Fruit fly (Drosophila melanogaster): Measurements from ENCODE around the gene Trp1.

The Trp1 gene

dm6 chr2L:10009800-10010658, 848 bp downstream of the Trp1 start (continued):
- TF ChIP-seq Nf-YC (tag; optimal IDR thresholded peaks at IDR 0.05), result peak; percentile 84
- TF ChIP-seq dimm (GFP tag; IDR thresholded peaks at IDR 0.05), result peak; percentile 94
- TF ChIP-seq Aef1 (GFP tag; IDR thresholded peaks at IDR 0.05), result peak; percentile 97
- peak; percentile 89 for TF ChIP-seq CG14710 (tag; optimal IDR thresholded peaks at IDR 0.05)
- TF ChIP-seq CG13123 (GFP tag; optimal IDR thresholded peaks at IDR 0.05), result peak; percentile 93
- peak; percentile 91 for TF ChIP-seq CG8290 (GFP tag; optimal IDR thresholded peaks at IDR 0.05)
- peak in 1 of 2 experiments; percentile 100 for TF ChIP-seq CG8290 (tag; optimal IDR thresholded peaks at IDR 0.05)
- TF ChIP-seq kah (GFP tag; optimal IDR thresholded peaks at IDR 0.05), result peak; percentile 84
- peak; percentile 92 for TF ChIP-seq CG11723 (GFP tag; optimal IDR thresholded peaks at IDR 0.05)
- peak; percentile 96 for TF ChIP-seq ara (GFP tag; IDR thresholded peaks at IDR 0.05)
- TF ChIP-seq CG30431 (GFP tag; optimal IDR thresholded peaks at IDR 0.05), result peak; percentile 96
- peak; percentile 96 for TF ChIP-seq CG34376 (GFP tag; optimal IDR thresholded peaks at IDR 0.05)
- no peak for TF ChIP-seq hkb (optimal IDR thresholded peaks at IDR 0.05)
- peak; percentile 97 for TF ChIP-seq hkb (GFP tag; IDR thresholded peaks at IDR 0.05)
- TF ChIP-seq CG18262 (tag; optimal IDR thresholded peaks at IDR 0.05), result peak; percentile 94
- peak; percentile 100 for TF ChIP-seq Med (GFP tag)
- peak; percentile 95 for TF ChIP-seq Awh (GFP tag; IDR thresholded peaks at IDR 0.05)
- peak; percentile 97 for TF ChIP-seq CrebB (tag; optimal IDR thresholded peaks at IDR 0.05)
- peak; percentile 35 for TF ChIP-seq pfk (GFP tag; optimal IDR thresholded peaks at IDR 0.05)
- TF ChIP-seq CG13775 (GFP tag; optimal IDR thresholded peaks at IDR 0.05), result peak; percentile 92
- TF ChIP-seq CG6854 (GFP tag; optimal IDR thresholded peaks at IDR 0.05), result peak; percentile 91
- peak; percentile 95 for TF ChIP-seq CG10654 (GFP tag; optimal IDR thresholded peaks at IDR 0.05)
- TF ChIP-seq Ssrp (tag; optimal IDR thresholded peaks at IDR 0.05), result peak; percentile 91
- no peak for TF ChIP-seq CG15479 (GFP tag; optimal IDR thresholded peaks at IDR 0.05)
- TF ChIP-seq CG7987 (GFP tag; optimal IDR thresholded peaks at IDR 0.05), result peak; percentile 95
- peak; percentile 68 for TF ChIP-seq pros (GFP tag; optimal IDR thresholded peaks at IDR 0.05)
- TF ChIP-seq Meics (GFP tag; optimal IDR thresholded peaks at IDR 0.05), result peak; percentile 97
- TF ChIP-seq CTCF (GFP tag; optimal IDR thresholded peaks at IDR 0.05), result peak; percentile 49
- TF ChIP-seq CG9876 (GFP tag; optimal IDR thresholded peaks at IDR 0.05), result peak; percentile 98
- TF ChIP-seq CoRest (tag; optimal IDR thresholded peaks at IDR 0.05), result peak; percentile 97
- no peak for TF ChIP-seq Dfd (GFP tag; optimal IDR thresholded peaks at IDR 0.05)
- TF ChIP-seq CG4854 (GFP tag; optimal IDR thresholded peaks at IDR 0.05), result peak; percentile 95
- TF ChIP-seq Nf-YB (GFP tag; optimal IDR thresholded peaks at IDR 0.05), result peak; percentile 80
- TF ChIP-seq H15 (GFP tag; IDR thresholded peaks at IDR 0.05), result peak; percentile 97
- TF ChIP-seq tap (tag; optimal IDR thresholded peaks at IDR 0.05), result peak; percentile 93
- no peak for TF ChIP-seq mld (GFP tag; IDR thresholded peaks at IDR 0.05; ENCODE audit: partially characterized antibody)
- TF ChIP-seq Sox100B (GFP tag; optimal IDR thresholded peaks at IDR 0.05), result peak; percentile 89
- TF ChIP-seq CG15696 (tag; optimal IDR thresholded peaks at IDR 0.05), result peak; percentile 90
- peak; percentile 93 for TF ChIP-seq CG31224 (GFP tag; IDR thresholded peaks at IDR 0.05)
- TF ChIP-seq Gug (GFP tag; IDR thresholded peaks at IDR 0.05), result peak; percentile 98
- TF ChIP-seq Dp (GFP tag; optimal IDR thresholded peaks at IDR 0.05), result peak; percentile 14
- TF ChIP-seq fd3F (GFP tag; optimal IDR thresholded peaks at IDR 0.05), result peak; percentile 96
- peak; percentile 93 for TF ChIP-seq croc (GFP tag; conservative IDR thresholded peaks at IDR 0.05)
- peak; percentile 99 for TF ChIP-seq CG32532 (GFP tag; IDR thresholded peaks at IDR 0.05)
- no peak for TF ChIP-seq Opbp (GFP tag; IDR thresholded peaks at IDR 0.05; ENCODE audit: partially characterized antibody)
- peak; percentile 99 for TF ChIP-seq CG9932 (GFP tag; IDR thresholded peaks at IDR 0.05)
- no peak for TF ChIP-seq CG6791 (GFP tag; IDR thresholded peaks at IDR 0.05; ENCODE audit: partially characterized antibody)
- TF ChIP-seq CG9797 (GFP tag; optimal IDR thresholded peaks at IDR 0.05), result peak; percentile 27
- peak; percentile 92 for TF ChIP-seq twi (tag; optimal IDR thresholded peaks at IDR 0.05)
- TF ChIP-seq HLH3B (GFP tag; IDR thresholded peaks at IDR 0.05), result peak; percentile 97
